Worm (Caenorhabditis elegans) whole organism, mixed stage, embryonic: ENCODE results near the gene slc-25A21.

Source experiments
- lsy-2 ChIP-seq: fragments of 150-350 bp; optimal IDR thresholded peaks from 2 replicates; lab custom pipeline; 2014; ENCODE audit warnings: missing biosample characterization, missing genetic modification characterization
- nhr-12 ChIP-seq: fragments of 150-350 bp; optimal IDR thresholded peaks from 2 replicates; lab custom pipeline; 2014; ENCODE audit warnings: missing biosample characterization, missing genetic modification characterization
- nhr-28 ChIP-seq: fragments of 150-350 bp; optimal IDR thresholded peaks from 2 replicates; lab custom pipeline; 2014; ENCODE audit warnings: missing biosample characterization, missing genetic modification characterization
- ztf-11 ChIP-seq: fragments of 150-350 bp; optimal IDR thresholded peaks from 2 replicates; lab custom pipeline; 2014; ENCODE audit warnings: missing biosample characterization, missing genetic modification characterization

DNA sequence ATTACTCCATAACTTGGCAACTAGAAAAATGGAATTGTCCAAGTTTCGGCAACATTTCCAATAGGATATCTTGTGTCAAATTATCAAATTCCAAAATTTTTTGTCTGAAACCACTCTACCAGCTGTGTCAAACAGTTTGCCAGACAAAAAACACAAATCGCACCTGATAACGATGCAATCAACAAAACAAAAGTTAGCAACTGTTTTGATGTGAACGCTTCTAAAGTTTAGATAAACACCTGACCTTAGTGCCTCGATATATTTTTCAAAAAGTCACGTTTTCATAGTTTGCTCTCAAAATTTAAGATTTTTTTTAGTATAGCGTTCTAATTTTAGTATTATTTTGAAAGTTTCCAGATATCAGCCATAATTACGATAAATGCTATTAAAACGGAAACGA lies 38.4 kb upstream of the slc-25A21 start:
- no peak for TF ChIP-seq nhr-28 (tag; lab: Kevin White, UChicago)
- TF ChIP-seq ztf-11 (tag; lab: Kevin White, UChicago), result no peak
- no peak for TF ChIP-seq nhr-12 (tag; lab: Kevin White, UChicago)
- TF ChIP-seq lsy-2 (tag; lab: Kevin White, UChicago), result no peak
